Fruit fly (Drosophila melanogaster) whole organism, embryonic: Measurements from ENCODE around the gene H.

Experiments used
- CG1233 ChIP-seq: fragments of 200-800 bp; sonication (Bioruptor generic); optimal IDR thresholded peaks from 4 replicates; lab custom pipeline; 2018; ENCODE audit warnings: missing biosample characterization, mild to moderate bottlenecking, missing genetic modification characterization
- CG12769 ChIP-seq: fragments of 200-800 bp; sonication (Bioruptor generic); optimal IDR thresholded peaks from 2 replicates; lab custom pipeline; 2019; ENCODE audit warnings: missing biosample characterization, mild to moderate bottlenecking, missing genetic modification characterization, moderate library complexity
- CG14441 ChIP-seq: fragments of 200-800 bp; sonication (Bioruptor generic); IDR thresholded peaks from 2 replicates; pipeline ENCODE4 v1.3.6; 2022; ENCODE audit warnings: missing biosample characterization, missing genetic modification characterization
- CG16863 ChIP-seq: fragments of 200-800 bp; sonication (Bioruptor generic); optimal IDR thresholded peaks from 3 replicates; lab custom pipeline; 2016; ENCODE audit warnings: missing biosample characterization, missing genetic modification characterization
- CG30403 ChIP-seq: fragments of 200-800 bp; sonication (Bioruptor generic); optimal IDR thresholded peaks from 3 replicates; lab custom pipeline; 2016; ENCODE audit warnings: missing biosample characterization, missing genetic modification characterization
- CG3407 ChIP-seq: fragments of 200-800 bp; sonication (Bioruptor generic); optimal IDR thresholded peaks from 2 replicates; lab custom pipeline; 2018; ENCODE audit warnings: missing biosample characterization, mild to moderate bottlenecking, missing genetic modification characterization
- CG34422 ChIP-seq: fragments of 200-800 bp; sonication (Bioruptor generic); IDR thresholded peaks from 3 replicates; pipeline ENCODE4 v1.3.6; 2022; ENCODE audit warnings: missing biosample characterization, missing genetic modification characterization
- CG4707 ChIP-seq: fragments of 200-800 bp; sonication (Bioruptor generic); optimal IDR thresholded peaks from 2 replicates; lab custom pipeline; 2018; ENCODE audit warnings: missing biosample characterization, mild to moderate bottlenecking, missing genetic modification characterization, moderate library complexity
- CG7357 ChIP-seq: fragments of 200-800 bp; sonication (Bioruptor generic); IDR thresholded peaks from 3 replicates; pipeline ENCODE4 v1.3.6; 2022; ENCODE audit warnings: missing biosample characterization, missing genetic modification characterization
- CG7745 ChIP-seq: fragments of 200-800 bp; sonication (Bioruptor generic); optimal IDR thresholded peaks from 2 replicates; lab custom pipeline; 2018; ENCODE audit warnings: missing biosample characterization, mild to moderate bottlenecking, missing genetic modification characterization, moderate library complexity
- CG8089 ChIP-seq: fragments of 200-800 bp; sonication (Bioruptor generic); optimal IDR thresholded peaks from 3 replicates; lab custom pipeline; 2016; ENCODE audit warnings: missing biosample characterization, missing genetic modification characterization
- Dek ChIP-seq: fragments of 200-800 bp; sonication (Bioruptor generic); optimal IDR thresholded peaks from 3 replicates; lab custom pipeline; 2019; ENCODE audit warnings: missing biosample characterization, mild to moderate bottlenecking, missing genetic modification characterization, moderate library complexity
- Dll ChIP-seq: fragments of 200-800 bp; sonication (Bioruptor generic); IDR thresholded peaks from 4 replicates; pipeline ENCODE4 v1.3.6; 2022; ENCODE audit warnings: missing biosample characterization, missing genetic modification characterization; ENCODE audit not compliant: partially characterized antibody
- Dref ChIP-seq: fragments of 200-800 bp; sonication (Bioruptor generic); IDR thresholded peaks from 2 replicates; pipeline ENCODE4 v1.3.6; 2022; ENCODE audit warnings: missing biosample characterization, missing genetic modification characterization
- Ets97D ChIP-seq: fragments of 200-800 bp; sonication (Bioruptor generic); optimal IDR thresholded peaks from 3 replicates; lab custom pipeline; 2016; ENCODE audit warnings: missing biosample characterization, missing genetic modification characterization
- Fer1 ChIP-seq: fragments of 200-800 bp; sonication (Bioruptor generic); optimal IDR thresholded peaks from 2 replicates; lab custom pipeline; 2017; ENCODE audit warnings: missing biosample characterization, mild to moderate bottlenecking, missing genetic modification characterization
- Fer2 ChIP-seq: fragments of 200-800 bp; sonication (Bioruptor generic); optimal IDR thresholded peaks from 2 replicates; lab custom pipeline; 2018; ENCODE audit warnings: missing biosample characterization, mild to moderate bottlenecking, missing genetic modification characterization, moderate library complexity
- H2.0 ChIP-seq: fragments of 200-800 bp; sonication (Bioruptor generic); IDR thresholded peaks from 2 replicates; pipeline ENCODE4 v1.3.6; 2022; ENCODE audit warnings: missing biosample characterization, missing genetic modification characterization
- NC2β ChIP-seq: fragments of 200-800 bp; sonication (Bioruptor generic); optimal IDR thresholded peaks from 2 replicates; lab custom pipeline; 2016; ENCODE audit warnings: missing biosample characterization, missing genetic modification characterization
- NfI ChIP-seq: fragments of 200-800 bp; sonication (Bioruptor generic); optimal IDR thresholded peaks from 3 replicates; lab custom pipeline; 2018; ENCODE audit warnings: missing biosample characterization, mild to moderate bottlenecking, missing genetic modification characterization, moderate library complexity
- Optix ChIP-seq: fragments of 200-800 bp; sonication (Bioruptor generic); IDR thresholded peaks from 3 replicates; pipeline ENCODE4 v1.3.6; 2022; ENCODE audit warnings: missing biosample characterization, missing genetic modification characterization
- PHDP ChIP-seq: fragments of 200-800 bp; sonication (Bioruptor generic); optimal IDR thresholded peaks from 3 replicates; lab custom pipeline; 2018; ENCODE audit warnings: missing biosample characterization, mild to moderate bottlenecking, missing genetic modification characterization, moderate library complexity
- Ravus ChIP-seq: fragments of 200-800 bp; sonication (Bioruptor generic); IDR thresholded peaks from 2 replicates; pipeline ENCODE4 v1.3.6; 2022; ENCODE audit warnings: missing biosample characterization, missing genetic modification characterization
- Sox100B ChIP-seq: fragments of 200-800 bp; sonication (Bioruptor generic); optimal IDR thresholded peaks from 3 replicates; lab custom pipeline; 2018; ENCODE audit warnings: missing biosample characterization, mild to moderate bottlenecking, missing genetic modification characterization
- chif ChIP-seq, 2 experiments: fragments of 200-800 bp; sonication (Bioruptor generic); optimal IDR thresholded peaks; 3 replicates each; lab custom pipeline; 2016; ENCODE audit warnings: missing biosample characterization in 2 of 2, missing genetic modification characterization in 2 of 2
- dpn ChIP-seq, 2 experiments: fragments of 200-800 bp; sonication (Bioruptor generic); optimal IDR thresholded peaks; 3 replicates each; lab custom pipeline; 2016; ENCODE audit warnings: missing biosample characterization in 2 of 2, missing genetic modification characterization in 2 of 2
- en ChIP-seq: fragments of 200-800 bp; sonication (Bioruptor generic); optimal IDR thresholded peaks from 2 replicates; lab custom pipeline; 2016; ENCODE audit warnings: missing biosample characterization, missing genetic modification characterization
- gce ChIP-seq: fragments of 200-800 bp; sonication (Bioruptor generic); IDR thresholded peaks from 3 replicates; pipeline ENCODE4 v1.3.6; 2022; ENCODE audit warnings: missing biosample characterization, missing genetic modification characterization
- insv ChIP-seq, 2 experiments: fragments of 200-800 bp; sonication (Bioruptor generic); optimal IDR thresholded peaks; 3 replicates each; lab custom pipeline; 2016 to 2018; ENCODE audit warnings: missing biosample characterization in 2 of 2, missing genetic modification characterization in 2 of 2
- kah ChIP-seq: fragments of 200-800 bp; sonication (Bioruptor generic); optimal IDR thresholded peaks from 2 replicates; lab custom pipeline; 2018; ENCODE audit warnings: missing biosample characterization, mild to moderate bottlenecking, missing genetic modification characterization
- ken ChIP-seq: fragments of 200-800 bp; sonication (Bioruptor generic); IDR thresholded peaks from 3 replicates; pipeline ENCODE4 v1.3.6; 2022; ENCODE audit warnings: missing biosample characterization, missing genetic modification characterization
- mam ChIP-seq: fragments of 200-800 bp; sonication (Bioruptor generic); optimal IDR thresholded peaks from 3 replicates; lab custom pipeline; 2016; ENCODE audit warnings: missing biosample characterization, missing genetic modification characterization
- mld ChIP-seq: fragments of 200-800 bp; sonication (Bioruptor generic); IDR thresholded peaks from 3 replicates; pipeline ENCODE4 v1.3.6; 2022; ENCODE audit warnings: missing biosample characterization, missing genetic modification characterization; ENCODE audit not compliant: partially characterized antibody
- pan ChIP-seq, 4 experiments: fragments of >200 bp in 3 of 4; fragments of 200-800 bp in 1 of 4; sonication (Bioruptor generic) in 1 of 4; optimal IDR thresholded peaks in 3 of 4; IDR thresholded peaks in 1 of 4; 2 replicates each; pipeline versions ENCODE4 v1.3.6 to Lab custom; 2017 to 2022; ENCODE audit warnings: missing biosample characterization in 2 of 4, missing genetic modification characterization in 2 of 4, mixed read lengths in 1 of 4
- prd ChIP-seq, 3 experiments: fragments of >200 bp in 2 of 3; fragments of 200-800 bp in 1 of 3; sonication (Bioruptor generic) in 1 of 3; optimal IDR thresholded peaks in 2 of 3; IDR thresholded peaks in 1 of 3; 2 replicates in 2 of 3; 3 replicates in 1 of 3; pipeline versions ENCODE4 v1.3.6 to Lab custom; 2017 to 2022; ENCODE audit warnings: missing biosample characterization in 1 of 3, missing genetic modification characterization in 1 of 3
- psq ChIP-seq: fragments of 200-800 bp; sonication (Bioruptor generic); optimal IDR thresholded peaks from 2 replicates; lab custom pipeline; 2017; ENCODE audit warnings: missing biosample characterization, missing genetic modification characterization
- pum ChIP-seq: fragments of 200-800 bp; sonication (Bioruptor generic); optimal IDR thresholded peaks from 2 replicates; lab custom pipeline; 2016; ENCODE audit warnings: missing biosample characterization, missing genetic modification characterization
- pzg ChIP-seq: fragments of 200-800 bp; sonication (Bioruptor generic); optimal IDR thresholded peaks from 3 replicates; lab custom pipeline; 2018; ENCODE audit warnings: missing biosample characterization, mild to moderate bottlenecking, missing genetic modification characterization, moderate library complexity
- run ChIP-seq: fragments of 200-800 bp; sonication (Bioruptor generic); optimal IDR thresholded peaks from 3 replicates; lab custom pipeline; 2018; ENCODE audit warnings: missing biosample characterization, mild to moderate bottlenecking, missing genetic modification characterization
- sens ChIP-seq: fragments of 200-800 bp; sonication (Bioruptor generic); peaks from one replicate; lab custom pipeline; 2016; ENCODE audit warnings: missing biosample characterization, missing genetic modification characterization
- sens-2 ChIP-seq: fragments of 200-800 bp; sonication (Bioruptor generic); IDR thresholded peaks from 2 replicates; pipeline ENCODE4 v1.3.6; 2022; ENCODE audit warnings: missing biosample characterization, missing genetic modification characterization
- stc ChIP-seq: fragments of 200-800 bp; sonication (Bioruptor generic); IDR thresholded peaks from 2 replicates; pipeline ENCODE4 v1.3.6; 2022; ENCODE audit warnings: missing biosample characterization, missing genetic modification characterization
- tap ChIP-seq: fragments of 200-800 bp; optimal IDR thresholded peaks from 3 replicates; lab custom pipeline; 2019; ENCODE audit warnings: missing biosample characterization, mild to moderate bottlenecking, missing genetic modification characterization, moderate library complexity
- tna ChIP-seq: fragments of 200-800 bp; sonication (Bioruptor generic); IDR thresholded peaks from 2 replicates; pipeline ENCODE4 v1.3.6; 2022; ENCODE audit warnings: missing biosample characterization, missing genetic modification characterization; ENCODE audit not compliant: partially characterized antibody
- tup ChIP-seq: fragments of 200-800 bp; sonication (Bioruptor generic); optimal IDR thresholded peaks from 2 replicates; lab custom pipeline; 2016; ENCODE audit warnings: missing biosample characterization, mild to moderate bottlenecking, missing genetic modification characterization, moderate library complexity
- unc-4 ChIP-seq: fragments of 200-800 bp; sonication (Bioruptor generic); IDR thresholded peaks from 2 replicates; pipeline ENCODE4 v1.3.6; 2022; ENCODE audit warnings: missing biosample characterization, missing genetic modification characterization; ENCODE audit not compliant: partially characterized antibody
- vnd ChIP-seq: fragments of 200-800 bp; sonication (Bioruptor generic); IDR thresholded peaks from 3 replicates; pipeline ENCODE4 v1.3.6; 2022; ENCODE audit warnings: missing biosample characterization, missing genetic modification characterization; ENCODE audit not compliant: partially characterized antibody

Gene H

dm6 chr3R:20594194-20595144 is 27.3 kb upstream of the H start (continued):
- TF ChIP-seq insv (GFP tag; optimal IDR thresholded peaks at IDR 0.05; lab: Kevin White, UChicago) (peak in 1 of 2 experiments; percentile 24), sens-2 (GFP tag; lab: Robert Waterston, UW) (0 out of 2 replicates have a peak, but pooled peaks have one; percentile 5), gce (GFP tag; lab: Robert Waterston, UW) (peak; percentile 74), run (tag; lab: Kevin White, UChicago) (peak; percentile 87), tup (no peak), Dek (tag; lab: Kevin White, UChicago) (peak; percentile 83), CG1233 (GFP tag; lab: Kevin White, UChicago) (peak; percentile 86), unc-4 (GFP tag; lab: Robert Waterston, UW) (no peak), Optix (GFP tag; lab: Robert Waterston, UW) (peak; percentile 52; the same call in 1 of the 3 replicates), pzg (GFP tag; lab: Kevin White, UChicago) (no peak), psq (peak; percentile 62), PHDP (tag; lab: Kevin White, UChicago) (peak; percentile 93), Sox100B (GFP tag; lab: Kevin White, UChicago) (peak; percentile 97), CG7357 (GFP tag; lab: Robert Waterston, UW) (peak; percentile 81), prd (optimal IDR thresholded peaks at IDR 0.05; lab: Kevin White, UChicago) (no peak), prd (GFP tag; IDR thresholded peaks at IDR 0.05; lab: Robert Waterston, UW) (peak; percentile 86), CG4707 (GFP tag; lab: Kevin White, UChicago) (peak; percentile 33), Ets97D (GFP tag; lab: Kevin White, UChicago) (peak; percentile 29), CG12769 (tag; lab: Kevin White, UChicago) (peak; percentile 9), CG8089 (GFP tag; lab: Kevin White, UChicago) (no peak), mam (GFP tag; lab: Kevin White, UChicago) (no peak), kah (peak; percentile 80), en (GFP tag; lab: Kevin White, UChicago) (no peak), sens (peak; percentile 92), Dref (GFP tag; lab: Robert Waterston, UW) (no peak), NC2β (GFP tag; lab: Kevin White, UChicago) (no peak), stc (GFP tag; lab: Robert Waterston, UW) (peak; percentile 68), CG7745 (no peak), mld (no peak), ken (GFP tag; lab: Robert Waterston, UW) (peak; percentile 76), H2.0 (GFP tag; lab: Robert Waterston, UW) (peak; percentile 54), Fer2 (tag; lab: Kevin White, UChicago) (peak; percentile 58), NfI (GFP tag; lab: Kevin White, UChicago) (peak; percentile 59), CG3407 (GFP tag; lab: Kevin White, UChicago) (peak; percentile 88), Fer1 (peak; percentile 85), Ravus (GFP tag; lab: Robert Waterston, UW) (peak; percentile 66), CG34422 (GFP tag; lab: Robert Waterston, UW) (peak; percentile 35), pum (no peak), dpn (GFP tag; optimal IDR thresholded peaks at IDR 0.05; lab: Kevin White, UChicago) (peak in 1 of 2 experiments; percentile 77), CG16863 (GFP tag; lab: Kevin White, UChicago) (no peak), CG30403 (GFP tag; lab: Kevin White, UChicago) (peak; percentile 91), vnd (GFP tag; lab: Robert Waterston, UW) (no peak), tap (tag; lab: Kevin White, UChicago) (peak; percentile 84), tna (GFP tag; lab: Robert Waterston, UW) (no peak), Dll (GFP tag; lab: Robert Waterston, UW) (no peak), pan (optimal IDR thresholded peaks at IDR 0.05; lab: Kevin White, UChicago) (no peak), pan (GFP tag; optimal IDR thresholded peaks at IDR 0.05 in 1 of 2, IDR thresholded peaks at IDR 0.05 in 1 of 2) (peak in 1 of 2 experiments; percentile 82), chif (GFP tag; optimal IDR thresholded peaks at IDR 0.05; lab: Kevin White, UChicago) (peak in 1 of 2 experiments; percentile 21), CG14441 (GFP tag; lab: Robert Waterston, UW) (peak; percentile 64)
